Worm (Caenorhabditis elegans): ENCODE measurements around the gene cyp-35B2.

- no peak for TF ChIP-seq ceh-36 (tag; optimal IDR thresholded peaks at IDR 0.05)
- TF ChIP-seq ama-1 (optimal IDR thresholded peaks at IDR 0.05): no peak
- TF ChIP-seq aly-1 (tag; optimal IDR thresholded peaks at IDR 0.05): no peak
- no peak for TF ChIP-seq hmg-4 (GFP tag; optimal IDR thresholded peaks at IDR 0.05)
- no peak for TF ChIP-seq B0310.2 (tag; optimal IDR thresholded peaks at IDR 0.05)
- no peak for TF ChIP-seq flt-1 (GFP tag; IDR thresholded peaks at IDR 0.05)
- TF ChIP-seq scrt-1 (GFP tag; IDR thresholded peaks at IDR 0.05): no peak
- no peak for TF ChIP-seq hnd-1 (tag; optimal IDR thresholded peaks at IDR 0.05)
- TF ChIP-seq pes-1 (GFP tag; IDR thresholded peaks at IDR 0.05): no peak
- TF ChIP-seq hmbx-1 (tag; optimal IDR thresholded peaks at IDR 0.05): no peak
- no peak for TF ChIP-seq F13C5.2 (tag; optimal IDR thresholded peaks at IDR 0.05)
- TF ChIP-seq ceh-13 (GFP tag; optimal IDR thresholded peaks at IDR 0.05): no peak
- no peak for TF ChIP-seq sea-1 (GFP tag; conservative IDR thresholded peaks at IDR 0.05)
Observed at ce11 chrV:3949723-3950122, 7.8 kb downstream of the cyp-35B2 start, which contains the start of gene dach-1.
